Fruit fly (Drosophila melanogaster) whole organism, embryonic: ENCODE data around the gene CG13609.

Experiments
- Awh ChIP-seq: fragments of 200-800 bp; sonication (Bioruptor generic); IDR thresholded peaks from 2 replicates; pipeline ENCODE4, ENCODE4 v1.3.6; 2022; ENCODE audit warnings: missing biosample characterization, missing genetic modification characterization
- Blimp-1 ChIP-seq: fragments of 200-800 bp; sonication (Bioruptor generic); optimal IDR thresholded peaks from 3 replicates; lab custom pipeline; 2018; ENCODE audit warnings: missing biosample characterization, missing genetic modification characterization, mild to moderate bottlenecking, moderate library complexity, missing genetic modification reagents
- CG10274 ChIP-seq: fragments of 200-800 bp; sonication (Bioruptor generic); optimal IDR thresholded peaks from 3 replicates; lab custom pipeline; 2017; ENCODE audit warnings: missing biosample characterization, mild to moderate bottlenecking, missing genetic modification characterization
- CG10462 ChIP-seq: fragments of 200-800 bp; sonication (Bioruptor generic); optimal IDR thresholded peaks from 2 replicates; lab custom pipeline; 2016; ENCODE audit warnings: missing biosample characterization, missing genetic modification characterization
- CG11560 ChIP-seq: fragments of 200-800 bp; sonication (Bioruptor generic); IDR thresholded peaks from 3 replicates; pipeline ENCODE4 v1.3.6; 2022; ENCODE audit warnings: missing biosample characterization, missing genetic modification characterization
- CG14441 ChIP-seq: fragments of 200-800 bp; sonication (Bioruptor generic); IDR thresholded peaks from 2 replicates; pipeline ENCODE4 v1.3.6; 2022; ENCODE audit warnings: missing biosample characterization, missing genetic modification characterization
- CG14710 ChIP-seq: fragments of 200-800 bp; sonication (Bioruptor generic); optimal IDR thresholded peaks from 3 replicates; lab custom pipeline; 2019; ENCODE audit warnings: missing biosample characterization, mild to moderate bottlenecking, missing genetic modification characterization, moderate library complexity
- CG17186 ChIP-seq: fragments of 200-800 bp; sonication (Bioruptor generic); optimal IDR thresholded peaks from 3 replicates; lab custom pipeline; 2017; ENCODE audit warnings: missing biosample characterization, missing genetic modification reagents, missing genetic modification characterization
- CG17361 ChIP-seq: fragments of 200-800 bp; sonication (Bioruptor generic); IDR thresholded peaks from 3 replicates; pipeline ENCODE4 v1.3.6; 2022; ENCODE audit warnings: missing biosample characterization, missing genetic modification characterization
- CG1832 ChIP-seq: fragments of 200-800 bp; sonication (Bioruptor generic); optimal IDR thresholded peaks from 2 replicates; lab custom pipeline; 2017; ENCODE audit warnings: missing biosample characterization, mild to moderate bottlenecking, missing genetic modification characterization, inconsistent platforms
- CG2678 ChIP-seq: fragments of 200-800 bp; sonication (Bioruptor generic); optimal IDR thresholded peaks from 3 replicates; lab custom pipeline; 2019; ENCODE audit warnings: missing biosample characterization, mild to moderate bottlenecking, missing genetic modification characterization, moderate library complexity
- CG32767 ChIP-seq: fragments of 200-800 bp; sonication (Bioruptor generic); IDR thresholded peaks from 2 replicates; pipeline ENCODE4 v1.3.6; 2022; ENCODE audit warnings: missing biosample characterization, missing genetic modification characterization
- CG3407 ChIP-seq: fragments of 200-800 bp; sonication (Bioruptor generic); optimal IDR thresholded peaks from 2 replicates; lab custom pipeline; 2018; ENCODE audit warnings: missing biosample characterization, mild to moderate bottlenecking, missing genetic modification characterization
- CG6175 ChIP-seq: fragments of 200-800 bp; sonication (Bioruptor generic); IDR thresholded peaks from 3 replicates; pipeline ENCODE4 v1.3.6; 2022; ENCODE audit warnings: missing biosample characterization, missing genetic modification characterization
- CG6854 ChIP-seq: fragments of 200-800 bp; sonication (Bioruptor generic); optimal IDR thresholded peaks from 3 replicates; lab custom pipeline; 2017; ENCODE audit warnings: missing biosample characterization, mild to moderate bottlenecking, missing genetic modification characterization
- CG9876 ChIP-seq: fragments of 200-800 bp; sonication (Bioruptor generic); optimal IDR thresholded peaks from 2 replicates; lab custom pipeline; 2016; ENCODE audit warnings: missing biosample characterization, missing genetic modification characterization
- CoRest ChIP-seq: fragments of 200-800 bp; sonication (Bioruptor generic); optimal IDR thresholded peaks from 3 replicates; lab custom pipeline; 2018; ENCODE audit warnings: missing biosample characterization, mild to moderate bottlenecking, missing genetic modification characterization, moderate library complexity
- Deaf1 ChIP-seq: fragments of 200-800 bp; optimal IDR thresholded peaks from 3 replicates; lab custom pipeline; 2019; ENCODE audit warnings: missing biosample characterization, mild to moderate bottlenecking, missing genetic modification characterization, moderate library complexity
- Dek ChIP-seq: fragments of 200-800 bp; sonication (Bioruptor generic); optimal IDR thresholded peaks from 3 replicates; lab custom pipeline; 2019; ENCODE audit warnings: missing biosample characterization, mild to moderate bottlenecking, missing genetic modification characterization, moderate library complexity
- Dp ChIP-seq: fragments of 200-800 bp; sonication (Bioruptor generic); optimal IDR thresholded peaks from 2 replicates; lab custom pipeline; 2018; ENCODE audit warnings: missing biosample characterization, mild to moderate bottlenecking, missing genetic modification characterization, moderate library complexity
- Drgx ChIP-seq: fragments of 200-800 bp; sonication (Bioruptor generic); IDR thresholded peaks from 2 replicates; pipeline ENCODE4 v1.3.6; 2022; ENCODE audit warnings: missing biosample characterization, missing genetic modification characterization
- Elba2 ChIP-seq: fragments of 200-800 bp; sonication (Bioruptor generic); optimal IDR thresholded peaks from 3 replicates; lab custom pipeline; 2016; ENCODE audit warnings: missing biosample characterization, missing genetic modification characterization
- Hmx ChIP-seq: fragments of 200-800 bp; sonication (Bioruptor generic); optimal IDR thresholded peaks from 2 replicates; lab custom pipeline; 2016; ENCODE audit warnings: missing biosample characterization, missing genetic modification characterization
- Hr3 ChIP-seq: fragments of 200-800 bp; sonication (Bioruptor generic); optimal IDR thresholded peaks from 3 replicates; lab custom pipeline; 2016; ENCODE audit warnings: missing biosample characterization, missing genetic modification characterization
- Ptx1 ChIP-seq: fragments of 200-800 bp; sonication (Bioruptor generic); IDR thresholded peaks from 2 replicates; pipeline ENCODE4 v1.3.6; 2022; ENCODE audit warnings: missing biosample characterization, missing genetic modification characterization
- Six4 ChIP-seq: fragments of 200-800 bp; sonication (Bioruptor generic); optimal IDR thresholded peaks from 2 replicates; lab custom pipeline; 2016; ENCODE audit warnings: missing biosample characterization, missing genetic modification characterization
- Stat92E ChIP-seq, 3 experiments: fragments of >200 bp in 2 of 3; fragments of 200-800 bp in 1 of 3; sonication (Bioruptor generic) in 1 of 3; optimal IDR thresholded peaks; 2 replicates each; lab custom pipeline; 2017 to 2019; ENCODE audit warnings: missing biosample characterization in 3 of 3, missing genetic modification characterization in 3 of 3, mild to moderate bottlenecking in 1 of 3, moderate library complexity in 1 of 3
- YL-1 ChIP-seq: fragments of 200-800 bp; sonication (Bioruptor generic); optimal IDR thresholded peaks from 3 replicates; lab custom pipeline; 2017; ENCODE audit warnings: missing biosample characterization, mild to moderate bottlenecking, missing genetic modification characterization
- al ChIP-seq: fragments of 200-800 bp; sonication (Bioruptor generic); IDR thresholded peaks from 2 replicates; pipeline ENCODE4 v1.3.6; 2022; ENCODE audit warnings: missing biosample characterization, missing genetic modification characterization
- ara ChIP-seq: fragments of 200-800 bp; sonication (Bioruptor generic); IDR thresholded peaks from 2 replicates; pipeline ENCODE4 v1.3.6; 2022; ENCODE audit warnings: missing biosample characterization, missing genetic modification characterization
- cad ChIP-seq: fragments of >200 bp; optimal IDR thresholded peaks from 2 replicates; lab custom pipeline; 2017; ENCODE audit warnings: missing biosample characterization, missing genetic modification characterization
- cas ChIP-seq: fragments of 200-800 bp; sonication (Bioruptor generic); IDR thresholded peaks from 2 replicates; pipeline ENCODE4 v1.3.6; 2022; ENCODE audit warnings: missing biosample characterization, missing genetic modification characterization
- danr ChIP-seq: fragments of 200-800 bp; sonication (Bioruptor generic); IDR thresholded peaks from 2 replicates; pipeline ENCODE4 v1.3.6; 2022; ENCODE audit warnings: missing biosample characterization, missing genetic modification characterization
- dmrt11E ChIP-seq: fragments of 200-800 bp; sonication (Bioruptor generic); optimal IDR thresholded peaks from 3 replicates; lab custom pipeline; 2018; ENCODE audit warnings: missing biosample characterization, mild to moderate bottlenecking, missing genetic modification characterization, moderate library complexity
- ems ChIP-seq: fragments of 200-800 bp; sonication (Bioruptor generic); optimal IDR thresholded peaks from 3 replicates; lab custom pipeline; 2016; ENCODE audit warnings: missing biosample characterization, missing genetic modification characterization
- en ChIP-seq: fragments of 200-800 bp; sonication (Bioruptor generic); optimal IDR thresholded peaks from 2 replicates; lab custom pipeline; 2016; ENCODE audit warnings: missing biosample characterization, missing genetic modification characterization
- fd102C ChIP-seq: fragments of 200-800 bp; sonication (Bioruptor generic); optimal IDR thresholded peaks from 2 replicates; lab custom pipeline; 2018; ENCODE audit warnings: missing biosample characterization, mild to moderate bottlenecking, missing genetic modification characterization, moderate library complexity
- gfzf ChIP-seq: fragments of 200-800 bp; sonication (Bioruptor generic); optimal IDR thresholded peaks from 2 replicates; lab custom pipeline; 2016; ENCODE audit warnings: missing biosample characterization, mild to moderate bottlenecking, missing genetic modification characterization, moderate library complexity
- gro ChIP-seq: fragments of 200-800 bp; sonication (Bioruptor generic); optimal IDR thresholded peaks from 2 replicates; lab custom pipeline; 2016; ENCODE audit warnings: missing biosample characterization, missing genetic modification characterization
- kah ChIP-seq: fragments of 200-800 bp; sonication (Bioruptor generic); optimal IDR thresholded peaks from 2 replicates; lab custom pipeline; 2018; ENCODE audit warnings: missing biosample characterization, mild to moderate bottlenecking, missing genetic modification characterization
- luna ChIP-seq: fragments of 200-800 bp; sonication (Bioruptor generic); optimal IDR thresholded peaks from 2 replicates; lab custom pipeline; 2016; ENCODE audit warnings: missing biosample characterization, missing genetic modification characterization
- oc ChIP-seq: fragments of 200-800 bp; sonication (Bioruptor generic); optimal IDR thresholded peaks from 2 replicates; lab custom pipeline; 2018; ENCODE audit warnings: missing biosample characterization, mild to moderate bottlenecking, missing genetic modification characterization, moderate library complexity
- so ChIP-seq: fragments of 200-800 bp; sonication (Bioruptor generic); IDR thresholded peaks from 3 replicates; pipeline ENCODE4 v1.3.6; 2022; ENCODE audit warnings: missing biosample characterization, missing genetic modification characterization
- sqz ChIP-seq: fragments of 200-800 bp; sonication (Bioruptor generic); optimal IDR thresholded peaks from 3 replicates; lab custom pipeline; 2018; ENCODE audit warnings: missing biosample characterization, mild to moderate bottlenecking, missing genetic modification characterization
- stc ChIP-seq: fragments of 200-800 bp; sonication (Bioruptor generic); IDR thresholded peaks from 2 replicates; pipeline ENCODE4 v1.3.6; 2022; ENCODE audit warnings: missing biosample characterization, missing genetic modification characterization
- tio ChIP-seq: fragments of 200-800 bp; sonication (Bioruptor generic); optimal IDR thresholded peaks from 2 replicates; lab custom pipeline; 2017; ENCODE audit warnings: missing biosample characterization, missing genetic modification characterization, inconsistent platforms
- trem ChIP-seq: fragments of 200-800 bp; optimal IDR thresholded peaks from 3 replicates; lab custom pipeline; 2019; ENCODE audit warnings: missing biosample characterization, mild to moderate bottlenecking, missing genetic modification characterization, moderate library complexity
- usp ChIP-seq: fragments of >200 bp; optimal IDR thresholded peaks from 2 replicates; lab custom pipeline; 2017; ENCODE audit warnings: missing biosample characterization, missing genetic modification characterization
- vnd ChIP-seq: fragments of 200-800 bp; sonication (Bioruptor generic); IDR thresholded peaks from 3 replicates; pipeline ENCODE4 v1.3.6; 2022; ENCODE audit warnings: missing biosample characterization, missing genetic modification characterization; ENCODE audit not compliant: partially characterized antibody

The CG13609 gene

dm6 chr3R:24206341-24207114 lies 20.3 kb upstream of the CG13609 start:
- TF ChIP-seq Deaf1 (tag; lab: Kevin White, UChicago), result no peak
- no peak for TF ChIP-seq cas (GFP tag; lab: Robert Waterston, UW)
- TF ChIP-seq CG6854 (GFP tag; lab: Kevin White, UChicago), result no peak
- no peak for TF ChIP-seq Elba2
- no peak for TF ChIP-seq dmrt11E (tag; lab: Kevin White, UChicago)
- TF ChIP-seq CG9876, result no peak
- 0 out of 2 replicates have a peak, but pooled peaks have one; percentile 21 for TF ChIP-seq stc (GFP tag; lab: Robert Waterston, UW)
- no peak for TF ChIP-seq CG10274 (GFP tag; lab: Kevin White, UChicago)
- TF ChIP-seq YL-1 (GFP tag; lab: Kevin White, UChicago), result no peak
- no peak for TF ChIP-seq Stat92E (GFP tag; optimal IDR thresholded peaks at IDR 0.05; lab: Kevin White, UChicago)
- no peak for TF ChIP-seq CG32767 (GFP tag; lab: Robert Waterston, UW)
- TF ChIP-seq fd102C, result no peak
- TF ChIP-seq ems (GFP tag; lab: Kevin White, UChicago), result peak; percentile 38
- peak; percentile 27 for TF ChIP-seq CG3407
- peak; percentile 71 for TF ChIP-seq Ptx1 (GFP tag; lab: Robert Waterston, UW)
- no peak for TF ChIP-seq al
- TF ChIP-seq sqz, result peak; percentile 90
- TF ChIP-seq Hr3 (GFP tag; lab: Kevin White, UChicago), result peak; percentile 35
- no peak for TF ChIP-seq tio (GFP tag; lab: Kevin White, UChicago)
- TF ChIP-seq usp (GFP tag; lab: Kevin White, UChicago), result no peak
- TF ChIP-seq luna, result no peak
- TF ChIP-seq cad (GFP tag; lab: Kevin White, UChicago), result no peak
- TF ChIP-seq Blimp-1, result peak; percentile 78
- TF ChIP-seq CG1832, result no peak
- TF ChIP-seq gfzf (GFP tag; lab: Kevin White, UChicago), result no peak
- no peak for TF ChIP-seq vnd (GFP tag; lab: Robert Waterston, UW)
- no peak for TF ChIP-seq Drgx (GFP tag; lab: Robert Waterston, UW)
- 0 out of 2 replicates have a peak, but pooled peaks have one; percentile 34 for TF ChIP-seq ara (GFP tag; lab: Robert Waterston, UW)
- TF ChIP-seq CG11560 (tag; lab: Robert Waterston, UW), result no peak
- TF ChIP-seq en, result no peak
- no peak for TF ChIP-seq CG17186
- peak; percentile 38 for TF ChIP-seq danr (GFP tag; lab: Robert Waterston, UW)
- no peak for TF ChIP-seq trem (tag; lab: Kevin White, UChicago)
- TF ChIP-seq CG14441 (GFP tag; lab: Robert Waterston, UW), result peak; percentile 51
- TF ChIP-seq so (GFP tag; lab: Robert Waterston, UW), result no peak
- peak; percentile 87 for TF ChIP-seq oc
- TF ChIP-seq Hmx (GFP tag; lab: Kevin White, UChicago), result no peak
- TF ChIP-seq CG10462 (GFP tag; lab: Kevin White, UChicago), result no peak
- TF ChIP-seq Dp (GFP tag; lab: Kevin White, UChicago), result no peak
- TF ChIP-seq Awh (GFP tag; lab: Robert Waterston, UW), result peak; percentile 61
- peak; percentile 41 for TF ChIP-seq CG14710 (tag; lab: Kevin White, UChicago)
- TF ChIP-seq CoRest (tag; lab: Kevin White, UChicago), result peak; percentile 60
- peak; percentile 29 for TF ChIP-seq Dek (tag; lab: Kevin White, UChicago)
- no peak for TF ChIP-seq gro (GFP tag; lab: Kevin White, UChicago)
- TF ChIP-seq CG6175 (GFP tag; lab: Robert Waterston, UW), result no peak
- no peak for TF ChIP-seq Six4 (GFP tag; lab: Kevin White, UChicago)
- 0 out of 3 replicates have a peak, but pooled peaks have one; percentile 42 for TF ChIP-seq CG17361 (GFP tag; lab: Robert Waterston, UW)
- TF ChIP-seq CG2678 (tag; lab: Kevin White, UChicago), result peak; percentile 65
- peak; percentile 35 for TF ChIP-seq kah (GFP tag; lab: Kevin White, UChicago)
